Worm (Caenorhabditis elegans) whole organism, mixed stage, embryonic: ENCODE measurements around the gene sorf-1.

Experiments
- M03D4.4 ChIP-seq: sonication (generic microtip); optimal IDR thresholded peaks from 2 replicates; lab custom pipeline; 2017; ENCODE audit warnings: mild to moderate bottlenecking, missing genetic modification characterization, missing compliant biosample characterization
- bed-3 ChIP-seq: fragments of 200-800 bp; sonication (Bioruptor generic); optimal IDR thresholded peaks from 3 replicates; lab custom pipeline; 2018; ENCODE audit warnings: mild to moderate bottlenecking, missing genetic modification characterization, moderate library complexity, missing compliant biosample characterization
- blmp-1 ChIP-seq: fragments of 150-350 bp; optimal IDR thresholded peaks from 2 replicates; lab custom pipeline; 2014; ENCODE audit warnings: missing biosample characterization, missing genetic modification characterization
- ceh-39 ChIP-seq: fragments of 150-350 bp; optimal IDR thresholded peaks from 2 replicates; lab custom pipeline; 2014; ENCODE audit warnings: missing biosample characterization, missing genetic modification characterization
- ceh-43 ChIP-seq: fragments of 200-800 bp; sonication (Bioruptor generic); optimal IDR thresholded peaks from 2 replicates; lab custom pipeline; 2018; ENCODE audit warnings: mild to moderate bottlenecking, missing genetic modification characterization, moderate library complexity, missing compliant biosample characterization
- ces-1 ChIP-seq: fragments of 150-350 bp; optimal IDR thresholded peaks from 2 replicates; lab custom pipeline; 2014; ENCODE audit warnings: missing biosample characterization, missing genetic modification reagents, missing genetic modification characterization
- cnd-1 ChIP-seq: fragments of 200-800 bp; sonication (Bioruptor generic); optimal IDR thresholded peaks from 2 replicates; lab custom pipeline; 2018; ENCODE audit warnings: mild to moderate bottlenecking, missing genetic modification characterization, missing compliant biosample characterization
- drap-1 ChIP-seq: fragments of 200-800 bp; sonication (Bioruptor generic); optimal IDR thresholded peaks from 3 replicates; lab custom pipeline; 2018; ENCODE audit warnings: mild to moderate bottlenecking, missing genetic modification characterization, missing compliant biosample characterization
- elt-1 ChIP-seq: sonication (generic microtip); optimal IDR thresholded peaks from 2 replicates; lab custom pipeline; 2017; ENCODE audit warnings: missing genetic modification characterization, mild to moderate bottlenecking, missing compliant biosample characterization, antibody characterized with exemption, moderate library complexity, borderline replicate concordance; ENCODE audit not compliant: insufficient read depth
- elt-3 ChIP-seq: fragments of 150-350 bp; optimal IDR thresholded peaks from 2 replicates; lab custom pipeline; 2014; ENCODE audit warnings: missing biosample characterization, missing genetic modification characterization
- flh-1 ChIP-seq: fragments of 200-800 bp; sonication (Bioruptor generic); optimal IDR thresholded peaks from 2 replicates; lab custom pipeline; 2018; ENCODE audit warnings: mild to moderate bottlenecking, missing genetic modification characterization, moderate library complexity, missing compliant biosample characterization
- ham-2 ChIP-seq: fragments of 200-800 bp; sonication (Bioruptor generic); optimal IDR thresholded peaks from 2 replicates; lab custom pipeline; 2018; ENCODE audit warnings: mild to moderate bottlenecking, missing genetic modification characterization, missing compliant biosample characterization
- hlh-1 ChIP-seq: fragments of 150-350 bp; optimal IDR thresholded peaks from 2 replicates; lab custom pipeline; 2014; ENCODE audit warnings: missing biosample characterization, missing genetic modification reagents, missing genetic modification characterization
- lin-13 ChIP-seq: fragments of 150-350 bp; optimal IDR thresholded peaks from 2 replicates; lab custom pipeline; 2014; ENCODE audit warnings: missing biosample characterization, missing genetic modification characterization
- lin-32 ChIP-seq: fragments of 200-800 bp; sonication (Bioruptor generic); optimal IDR thresholded peaks from 2 replicates; lab custom pipeline; 2018; ENCODE audit warnings: mild to moderate bottlenecking, missing genetic modification characterization, missing compliant biosample characterization
- lsy-2 ChIP-seq: fragments of 150-350 bp; optimal IDR thresholded peaks from 2 replicates; lab custom pipeline; 2014; ENCODE audit warnings: missing biosample characterization, missing genetic modification characterization
- mab-5 ChIP-seq: fragments of 150-350 bp; optimal IDR thresholded peaks from 2 replicates; lab custom pipeline; 2014; ENCODE audit warnings: missing biosample characterization, missing genetic modification characterization
- nhr-12 ChIP-seq: fragments of 150-350 bp; optimal IDR thresholded peaks from 2 replicates; lab custom pipeline; 2014; ENCODE audit warnings: missing biosample characterization, missing genetic modification characterization
- nhr-2 ChIP-seq: fragments of 150-350 bp; optimal IDR thresholded peaks from 2 replicates; lab custom pipeline; 2014; ENCODE audit warnings: missing biosample characterization, missing genetic modification characterization
- nhr-237 ChIP-seq: fragments of 150-350 bp; optimal IDR thresholded peaks from 2 replicates; lab custom pipeline; 2014; ENCODE audit warnings: missing biosample characterization, missing genetic modification characterization
- nhr-28 ChIP-seq: fragments of 150-350 bp; optimal IDR thresholded peaks from 2 replicates; lab custom pipeline; 2014; ENCODE audit warnings: missing biosample characterization, missing genetic modification characterization
- nhr-76 ChIP-seq: sonication (generic microtip); optimal IDR thresholded peaks from 2 replicates; lab custom pipeline; 2017; ENCODE audit warnings: missing biosample characterization, missing genetic modification characterization
- pha-4 ChIP-seq: fragments of 150-350 bp; optimal IDR thresholded peaks from 2 replicates; lab custom pipeline; 2018; ENCODE audit warnings: missing biosample characterization, missing genetic modification reagents, missing genetic modification characterization
- sem-2 ChIP-seq: fragments of 200-800 bp; sonication (Bioruptor generic); optimal IDR thresholded peaks from 2 replicates; lab custom pipeline; 2018; ENCODE audit warnings: mild to moderate bottlenecking, missing genetic modification characterization, missing compliant biosample characterization
- sptf-1 ChIP-seq: sonication (generic microtip); optimal IDR thresholded peaks from 2 replicates; lab custom pipeline; 2017; ENCODE audit warnings: mild to moderate bottlenecking, missing genetic modification characterization, moderate library complexity, missing compliant biosample characterization
- unc-120 ChIP-seq: sonication (generic microtip); optimal IDR thresholded peaks from 2 replicates; lab custom pipeline; 2017; ENCODE audit warnings: missing genetic modification characterization, missing compliant biosample characterization; ENCODE audit not compliant: poor library complexity, severe bottlenecking
- unc-39 ChIP-seq: fragments of 150-350 bp; optimal IDR thresholded peaks from 2 replicates; lab custom pipeline; 2014; ENCODE audit warnings: missing biosample characterization, missing genetic modification characterization
- zip-8 ChIP-seq: fragments of 150-350 bp; optimal IDR thresholded peaks from 2 replicates; lab custom pipeline; 2014; ENCODE audit warnings: missing biosample characterization, missing genetic modification characterization
- ztf-11 ChIP-seq: fragments of 150-350 bp; optimal IDR thresholded peaks from 2 replicates; lab custom pipeline; 2014; ENCODE audit warnings: missing biosample characterization, missing genetic modification characterization

sorf-1 gene

ce11 chrX:3343620-3344197 lies 35.3 kb downstream of the sorf-1 start:
- TF ChIP-seq M03D4.4 (tag; lab: Kevin White, UChicago) (peak; percentile 0), pha-4 (tag; lab: Kevin White, UChicago) (no peak), nhr-76 (tag; lab: Kevin White, UChicago) (no peak), lin-13 (tag; lab: Kevin White, UChicago) (no peak), ztf-11 (no peak), blmp-1 (no peak), mab-5 (tag; lab: Kevin White, UChicago) (no peak), unc-120 (tag; lab: Kevin White, UChicago) (peak; percentile 18), hlh-1 (tag; lab: Kevin White, UChicago) (no peak), bed-3 (GFP tag; lab: Kevin White, UChicago) (no peak), elt-1 (tag; lab: Kevin White, UChicago) (peak; percentile 92), sem-2 (no peak), sptf-1 (tag; lab: Kevin White, UChicago) (peak; percentile 41), elt-3 (no peak), ceh-39 (tag; lab: Kevin White, UChicago) (no peak), zip-8 (no peak), ham-2 (GFP tag; lab: Kevin White, UChicago) (no peak), nhr-237 (no peak), ces-1 (GFP tag; lab: Kevin White, UChicago) (no peak)

DNA sequence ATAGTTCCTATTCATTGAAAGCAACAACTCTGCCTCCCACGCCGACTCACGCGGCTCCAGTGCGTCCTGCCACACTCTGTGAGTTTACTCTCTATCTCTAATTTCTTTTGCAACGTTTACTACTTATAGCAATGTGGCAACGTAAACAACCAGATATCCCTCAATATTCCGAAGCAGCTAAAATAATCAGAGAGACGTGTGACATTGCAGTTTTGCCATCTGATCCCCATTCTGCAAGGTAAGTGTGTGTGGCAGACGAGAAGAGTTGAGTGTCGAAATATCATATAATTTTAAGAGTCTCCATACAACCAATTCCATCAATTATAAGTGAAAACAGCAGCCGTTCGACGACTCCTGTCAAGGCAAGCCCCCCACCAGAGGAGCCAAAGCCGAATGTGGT lies 39.2 kb downstream of the sorf-1 start:
- TF ChIP-seq unc-120 (tag; lab: Kevin White, UChicago), result peak; percentile 17
- no peak for TF ChIP-seq sptf-1 (tag; lab: Kevin White, UChicago)

- no peak for TF ChIP-seq nhr-237
- no peak for TF ChIP-seq zip-8
- TF ChIP-seq flh-1 (GFP tag; lab: Kevin White, UChicago), result no peak
- no peak for TF ChIP-seq unc-120 (tag; lab: Kevin White, UChicago)
- no peak for TF ChIP-seq lin-32 (GFP tag; lab: Kevin White, UChicago)
- no peak for TF ChIP-seq pha-4 (tag; lab: Kevin White, UChicago)
- no peak for TF ChIP-seq nhr-28 (tag; lab: Kevin White, UChicago)
- TF ChIP-seq mab-5 (tag; lab: Kevin White, UChicago), result no peak
- TF ChIP-seq nhr-12, result no peak
- TF ChIP-seq unc-39 (tag; lab: Kevin White, UChicago), result no peak
Measured at ce11 chrX:3334115-3334514, 44.9 kb downstream of the sorf-1 start.

ce11 chrX:3332824-3333223 lies 46.2 kb downstream of the sorf-1 start, which contains the start of gene F11D5.1:
F11D5.1 (plus strand) TSS chrX:3333124.
- no peak for TF ChIP-seq lin-13 (tag; lab: Kevin White, UChicago)
- TF ChIP-seq elt-1 (tag; lab: Kevin White, UChicago), result no peak
- TF ChIP-seq drap-1 (GFP tag; lab: Kevin White, UChicago), result no peak
- TF ChIP-seq ceh-39 (tag; lab: Kevin White, UChicago), result no peak
- TF ChIP-seq sem-2, result no peak
- TF ChIP-seq lsy-2 (tag; lab: Kevin White, UChicago), result no peak
- no peak for TF ChIP-seq unc-120 (tag; lab: Kevin White, UChicago)
- TF ChIP-seq nhr-2, result no peak
- no peak for TF ChIP-seq ceh-43 (GFP tag; lab: Kevin White, UChicago)
- TF ChIP-seq nhr-28 (tag; lab: Kevin White, UChicago), result no peak
- TF ChIP-seq cnd-1 (tag; lab: Kevin White, UChicago), result no peak
- no peak for TF ChIP-seq lin-32 (GFP tag; lab: Kevin White, UChicago)
- TF ChIP-seq sptf-1 (tag; lab: Kevin White, UChicago), result no peak
- TF ChIP-seq nhr-76 (tag; lab: Kevin White, UChicago), result no peak
- TF ChIP-seq elt-3, result no peak
- no peak for TF ChIP-seq bed-3 (GFP tag; lab: Kevin White, UChicago)
- TF ChIP-seq pha-4 (tag; lab: Kevin White, UChicago), result no peak
- TF ChIP-seq blmp-1, result no peak
- TF ChIP-seq, all 35 proteins: peak for 0
